Worm (Caenorhabditis elegans) whole organism, L2 larva: ENCODE results near the gene ptp-3.

Experiments
- C34F6.9 ChIP-seq: fragments of 150-350 bp; optimal IDR thresholded peaks from 2 replicates; lab custom pipeline; 2014; ENCODE audit warnings: missing biosample characterization, missing genetic modification characterization
- F13H6.1 ChIP-seq: sonication (generic microtip); optimal IDR thresholded peaks from 2 replicates; lab custom pipeline; 2016; ENCODE audit warnings: missing genetic modification characterization, missing compliant biosample characterization
- R02D3.7 ChIP-seq: fragments of 150-350 bp; optimal IDR thresholded peaks from 2 replicates; lab custom pipeline; 2014; ENCODE audit warnings: missing biosample characterization, missing genetic modification characterization
- Y55F3AM.14 ChIP-seq: fragments of 200-800 bp; sonication (Bioruptor generic); optimal IDR thresholded peaks from 2 replicates; lab custom pipeline; 2018; ENCODE audit warnings: mild to moderate bottlenecking, missing genetic modification characterization, missing compliant biosample characterization
- ZK546.5 ChIP-seq: sonication (generic microtip); optimal IDR thresholded peaks from 2 replicates; lab custom pipeline; 2017; ENCODE audit warnings: missing biosample characterization, missing genetic modification characterization
- alr-1 ChIP-seq: fragments of 150-350 bp; optimal IDR thresholded peaks from 2 replicates; lab custom pipeline; 2014; ENCODE audit warnings: missing biosample characterization, missing genetic modification characterization
- aly-2 ChIP-seq: fragments of 150-350 bp; optimal IDR thresholded peaks from 2 replicates; lab custom pipeline; 2014; ENCODE audit warnings: missing biosample characterization, missing genetic modification characterization
- ama-1 ChIP-seq: fragments of 150-350 bp; optimal IDR thresholded peaks from 2 replicates; lab custom pipeline; 2018; ENCODE audit warnings: inconsistent platforms
- blmp-1 ChIP-seq: sonication (generic microtip); optimal IDR thresholded peaks from 2 replicates; lab custom pipeline; 2017; ENCODE audit warnings: missing genetic modification characterization, mild to moderate bottlenecking, missing compliant biosample characterization, antibody characterized with exemption, moderate library complexity; ENCODE audit not compliant: insufficient read depth
- ceh-16 ChIP-seq: fragments of 150-350 bp; optimal IDR thresholded peaks from 2 replicates; lab custom pipeline; 2014; ENCODE audit warnings: missing biosample characterization, missing genetic modification characterization
- ceh-82 ChIP-seq: fragments of 150-350 bp; optimal IDR thresholded peaks from 2 replicates; lab custom pipeline; 2014; ENCODE audit warnings: missing biosample characterization, missing genetic modification characterization
- crh-2 ChIP-seq: sonication (generic microtip); optimal IDR thresholded peaks from 2 replicates; lab custom pipeline; 2017; ENCODE audit warnings: missing biosample characterization, missing genetic modification characterization
- dmd-4 ChIP-seq: sonication (generic microtip); optimal IDR thresholded peaks from 2 replicates; lab custom pipeline; 2017; ENCODE audit warnings: missing biosample characterization, missing genetic modification characterization
- elt-1 ChIP-seq: fragments of 150-350 bp; optimal IDR thresholded peaks from 2 replicates; lab custom pipeline; 2014; ENCODE audit warnings: missing biosample characterization, missing genetic modification characterization
- fos-1 ChIP-seq: fragments of 150-350 bp; optimal IDR thresholded peaks from 2 replicates; lab custom pipeline; 2014; ENCODE audit warnings: missing biosample characterization, missing genetic modification characterization
- gmeb-1 ChIP-seq: fragments of 150-350 bp; optimal IDR thresholded peaks from 2 replicates; lab custom pipeline; 2014; ENCODE audit warnings: missing biosample characterization, missing genetic modification characterization
- lin-11 ChIP-seq: fragments of 150-350 bp; sonication (generic microtip); optimal IDR thresholded peaks from 2 replicates; lab custom pipeline; 2014; ENCODE audit warnings: missing biosample characterization, missing genetic modification characterization, inconsistent platforms, mixed read lengths
- lin-13 ChIP-seq: fragments of 150-350 bp; optimal IDR thresholded peaks from 2 replicates; lab custom pipeline; 2014; ENCODE audit warnings: missing biosample characterization, missing genetic modification reagents, missing genetic modification characterization
- lsy-2 ChIP-seq, 2 experiments: fragments of 150-350 bp in 1 of 2; sonication (generic microtip) in 1 of 2; optimal IDR thresholded peaks; 2 replicates each; lab custom pipeline; 2014 to 2017; ENCODE audit warnings: missing biosample characterization in 2 of 2, missing genetic modification characterization in 2 of 2
- mab-5 ChIP-seq: fragments of 150-350 bp; optimal IDR thresholded peaks from 2 replicates; lab custom pipeline; 2014; ENCODE audit warnings: missing biosample characterization, missing genetic modification characterization
- mbf-1 ChIP-seq: sonication (generic microtip); optimal IDR thresholded peaks from 2 replicates; lab custom pipeline; 2017; ENCODE audit warnings: missing biosample characterization, missing genetic modification characterization
- mdl-1 ChIP-seq, 2 experiments: fragments of 150-350 bp in 1 of 2; sonication (generic microtip) in 1 of 2; optimal IDR thresholded peaks; 2 replicates each; lab custom pipeline; 2017; ENCODE audit warnings: missing biosample characterization in 2 of 2, missing genetic modification characterization in 2 of 2
- nhr-11 ChIP-seq: fragments of 150-350 bp; optimal IDR thresholded peaks from 2 replicates; lab custom pipeline; 2014; ENCODE audit warnings: missing biosample characterization, missing genetic modification characterization
- nhr-12 ChIP-seq: fragments of 150-350 bp; optimal IDR thresholded peaks from 2 replicates; lab custom pipeline; 2014; ENCODE audit warnings: missing biosample characterization, missing genetic modification characterization
- nhr-129 ChIP-seq: fragments of 150-350 bp; optimal IDR thresholded peaks from 2 replicates; lab custom pipeline; 2014; ENCODE audit warnings: missing biosample characterization, missing genetic modification characterization
- nhr-21 ChIP-seq: fragments of 150-350 bp; optimal IDR thresholded peaks from 2 replicates; lab custom pipeline; 2014; ENCODE audit warnings: missing biosample characterization, missing genetic modification characterization
- nhr-237 ChIP-seq: fragments of 150-350 bp; optimal IDR thresholded peaks from 2 replicates; lab custom pipeline; 2014; ENCODE audit warnings: missing biosample characterization, missing genetic modification characterization
- nhr-25 ChIP-seq: fragments of 150-350 bp; sonication (generic microtip); optimal IDR thresholded peaks from 3 replicates; lab custom pipeline; 2014; ENCODE audit warnings: missing biosample characterization, missing genetic modification characterization
- nhr-77 ChIP-seq: fragments of 150-350 bp; optimal IDR thresholded peaks from 2 replicates; lab custom pipeline; 2014; ENCODE audit warnings: missing biosample characterization, missing genetic modification characterization
- peb-1 ChIP-seq: fragments of 150-350 bp; optimal IDR thresholded peaks from 2 replicates; lab custom pipeline; 2014; ENCODE audit warnings: missing biosample characterization, missing genetic modification characterization
- sem-4 ChIP-seq: fragments of 150-350 bp; optimal IDR thresholded peaks from 2 replicates; lab custom pipeline; 2014; ENCODE audit warnings: missing biosample characterization, missing genetic modification reagents, missing genetic modification characterization
- skn-1 ChIP-seq: sonication (generic microtip); optimal IDR thresholded peaks from 2 replicates; lab custom pipeline; 2017; ENCODE audit warnings: missing biosample characterization, missing genetic modification characterization
- sma-9 ChIP-seq, 2 experiments: fragments of 150-350 bp in 1 of 2; sonication (generic microtip) in 1 of 2; optimal IDR thresholded peaks; 2 replicates each; lab custom pipeline; 2014 to 2016; ENCODE audit warnings: missing genetic modification characterization in 2 of 2, mild to moderate bottlenecking in 1 of 2, missing biosample characterization in 1 of 2, missing compliant biosample characterization in 1 of 2, missing genetic modification reagents in 1 of 2, moderate library complexity in 1 of 2
- snpc-4 ChIP-seq: fragments of 150-350 bp; optimal IDR thresholded peaks from 2 replicates; lab custom pipeline; 2014; ENCODE audit warnings: missing biosample characterization, missing genetic modification characterization
- unc-55 ChIP-seq: fragments of 150-350 bp; sonication (generic microtip); optimal IDR thresholded peaks from 3 replicates; lab custom pipeline; 2014; ENCODE audit warnings: missing biosample characterization, missing genetic modification reagents, missing genetic modification characterization
- unc-62 ChIP-seq: fragments of 150-350 bp; optimal IDR thresholded peaks from 2 replicates; lab custom pipeline; 2014; ENCODE audit warnings: missing biosample characterization, missing genetic modification reagents, missing genetic modification characterization
- ztf-1 ChIP-seq: fragments of 200-800 bp; sonication (Bioruptor generic); conservative IDR thresholded peaks from 2 replicates; pipeline ENCODE4 v1.3.6; 2022; ENCODE audit warnings: missing genetic modification characterization, missing compliant biosample characterization
- ztf-4 ChIP-seq: fragments of 150-350 bp; optimal IDR thresholded peaks from 2 replicates; lab custom pipeline; 2014; ENCODE audit warnings: missing biosample characterization, missing genetic modification characterization

ptp-3 gene

ce11 chrII:10947317-10947716 lies 28.0 kb upstream of the ptp-3 start, which contains the start of the genes tceb-3 and gskl-1:
Gene tceb-3 (minus strand): TSS chrII:10947417.
Gene gskl-1 (plus strand): TSS chrII:10947559.
- no peak for TF ChIP-seq sma-9 (GFP tag; optimal IDR thresholded peaks at IDR 0.05; lab: Kevin White, UChicago)
- TF ChIP-seq sma-9 (tag; optimal IDR thresholded peaks at IDR 0.05; lab: Kevin White, UChicago): no peak
- TF ChIP-seq Y55F3AM.14 (GFP tag; lab: Kevin White, UChicago): no peak
- no peak for TF ChIP-seq nhr-237 (tag; lab: Kevin White, UChicago)
- TF ChIP-seq snpc-4 (tag; lab: Kevin White, UChicago): no peak
- TF ChIP-seq mab-5 (tag; lab: Kevin White, UChicago): no peak
- TF ChIP-seq ZK546.5 (tag; lab: Kevin White, UChicago): no peak
- no peak for TF ChIP-seq aly-2 (tag; lab: Kevin White, UChicago)
- no peak for TF ChIP-seq lsy-2 (tag; optimal IDR thresholded peaks at IDR 0.05; lab: Kevin White, UChicago)
- no peak for TF ChIP-seq sem-4 (tag; lab: Kevin White, UChicago)
- TF ChIP-seq gmeb-1 (tag; lab: Kevin White, UChicago): no peak
- TF ChIP-seq nhr-12 (tag; lab: Kevin White, UChicago): no peak
- no peak for TF ChIP-seq ama-1 (lab: Kevin White, UChicago)
- TF ChIP-seq lin-13 (GFP tag; lab: Kevin White, UChicago): no peak
- no peak for TF ChIP-seq C34F6.9 (tag; lab: Kevin White, UChicago)
- no peak for TF ChIP-seq skn-1
- no peak for TF ChIP-seq unc-55 (GFP tag; lab: Kevin White, UChicago)
- TF ChIP-seq ztf-4 (tag; lab: Kevin White, UChicago): no peak

- TF ChIP-seq lin-11 (tag; lab: Kevin White, UChicago) (no peak), Y55F3AM.14 (GFP tag; lab: Kevin White, UChicago) (no peak), sem-4 (tag; lab: Kevin White, UChicago) (no peak), mbf-1 (tag; lab: Kevin White, UChicago) (no peak), unc-62 (GFP tag; lab: Kevin White, UChicago) (no peak)
These were observed 26.9 kb upstream of the ptp-3 start for ce11 chrII:10948236-10949025.

ce11 chrII:10949383-10949782 lies 26.0 kb upstream of the ptp-3 start:
- TF ChIP-seq mdl-1 (tag; optimal IDR thresholded peaks at IDR 0.05; lab: Kevin White, UChicago) (no peak), aly-2 (tag; lab: Kevin White, UChicago) (no peak), ztf-1 (no peak), fos-1 (tag; lab: Kevin White, UChicago) (no peak), ceh-82 (tag; lab: Kevin White, UChicago) (no peak), nhr-25 (tag; lab: Kevin White, UChicago) (no peak), snpc-4 (tag; lab: Kevin White, UChicago) (no peak), unc-55 (GFP tag; lab: Kevin White, UChicago) (no peak), lin-11 (tag; lab: Kevin White, UChicago) (no peak), alr-1 (tag; lab: Kevin White, UChicago) (no peak), ama-1 (lab: Kevin White, UChicago) (no peak), dmd-4 (no peak), C34F6.9 (tag; lab: Kevin White, UChicago) (no peak), skn-1 (no peak), nhr-11 (no peak), nhr-237 (tag; lab: Kevin White, UChicago) (no peak), sma-9 (GFP tag; optimal IDR thresholded peaks at IDR 0.05; lab: Kevin White, UChicago) (no peak), sma-9 (tag; optimal IDR thresholded peaks at IDR 0.05; lab: Kevin White, UChicago) (no peak), nhr-77 (tag; lab: Kevin White, UChicago) (no peak)

ce11 chrII:10950107-10950679 lies 25.1 kb upstream of the ptp-3 start, which contains the start of gene gst-5:
Gene gst-5 (plus strand): TSS chrII:10950352.
- TF ChIP-seq mdl-1 (tag; optimal IDR thresholded peaks at IDR 0.05; lab: Kevin White, UChicago): peak in 1 of 2 experiments; percentile 2
- no peak for TF ChIP-seq elt-1 (tag; lab: Kevin White, UChicago)
- TF ChIP-seq lsy-2 (tag; optimal IDR thresholded peaks at IDR 0.05; lab: Kevin White, UChicago): peak; percentile 24 to 57
- TF ChIP-seq fos-1 (tag; lab: Kevin White, UChicago): peak; percentile 68
- TF ChIP-seq blmp-1 (tag; lab: Kevin White, UChicago): no peak
- peak; percentile 48 for TF ChIP-seq crh-2 (tag; lab: Kevin White, UChicago)
- no peak for TF ChIP-seq nhr-77 (tag; lab: Kevin White, UChicago)
- no peak for TF ChIP-seq nhr-21 (tag; lab: Kevin White, UChicago)
- TF ChIP-seq unc-55 (GFP tag; lab: Kevin White, UChicago): no peak
- TF ChIP-seq mab-5 (tag; lab: Kevin White, UChicago): no peak
- peak; percentile 75 for TF ChIP-seq sma-9 (GFP tag; optimal IDR thresholded peaks at IDR 0.05; lab: Kevin White, UChicago)
- TF ChIP-seq sma-9 (tag; optimal IDR thresholded peaks at IDR 0.05; lab: Kevin White, UChicago): no peak
- TF ChIP-seq ztf-4 (tag; lab: Kevin White, UChicago): peak; percentile 4
- no peak for TF ChIP-seq peb-1 (tag; lab: Kevin White, UChicago)
- TF ChIP-seq skn-1: peak; percentile 85
- peak; percentile 29 for TF ChIP-seq C34F6.9 (tag; lab: Kevin White, UChicago)
- TF ChIP-seq F13H6.1 (tag; lab: Kevin White, UChicago): peak; percentile 61
- TF ChIP-seq ama-1 (lab: Kevin White, UChicago): no peak
- peak; percentile 5 for TF ChIP-seq nhr-11
- TF ChIP-seq R02D3.7 (tag; lab: Kevin White, UChicago): no peak
- no peak for TF ChIP-seq snpc-4 (tag; lab: Kevin White, UChicago)
- TF ChIP-seq nhr-129 (tag; lab: Kevin White, UChicago): peak; percentile 86
- TF ChIP-seq lin-11 (tag; lab: Kevin White, UChicago): no peak
- TF ChIP-seq unc-62 (GFP tag; lab: Kevin White, UChicago): no peak
- no peak for TF ChIP-seq ceh-82 (tag; lab: Kevin White, UChicago)
- TF ChIP-seq ceh-16 (tag; lab: Kevin White, UChicago): no peak
